Fruit fly (Drosophila melanogaster) whole organism, embryonic: ENCODE measurements around the gene CG32679.

Experiments used
- Atf6 ChIP-seq: fragments of 200-800 bp; sonication (Bioruptor generic); IDR thresholded peaks from 2 replicates; pipeline ENCODE4 v1.3.6; 2022; ENCODE audit warnings: missing biosample characterization, missing genetic modification characterization
- CG11696 ChIP-seq: fragments of 200-800 bp; sonication (Bioruptor generic); IDR thresholded peaks from 2 replicates; pipeline ENCODE4 v1.3.6; 2022; ENCODE audit warnings: missing biosample characterization, missing genetic modification characterization
- CG14710 ChIP-seq: fragments of 200-800 bp; sonication (Bioruptor generic); optimal IDR thresholded peaks from 3 replicates; lab custom pipeline; 2019; ENCODE audit warnings: missing biosample characterization, mild to moderate bottlenecking, missing genetic modification characterization, moderate library complexity
- CG15479 ChIP-seq: fragments of 200-800 bp; sonication (Bioruptor generic); optimal IDR thresholded peaks from 3 replicates; lab custom pipeline; 2019; ENCODE audit warnings: missing biosample characterization, mild to moderate bottlenecking, missing genetic modification characterization, moderate library complexity
- CG16863 ChIP-seq: fragments of 200-800 bp; sonication (Bioruptor generic); optimal IDR thresholded peaks from 3 replicates; lab custom pipeline; 2016; ENCODE audit warnings: missing biosample characterization, missing genetic modification characterization
- CG30403 ChIP-seq: fragments of 200-800 bp; sonication (Bioruptor generic); optimal IDR thresholded peaks from 3 replicates; lab custom pipeline; 2016; ENCODE audit warnings: missing biosample characterization, missing genetic modification characterization
- CG31224 ChIP-seq: fragments of 200-800 bp; sonication (Bioruptor generic); IDR thresholded peaks from 2 replicates; pipeline ENCODE4 v1.3.6; 2022; ENCODE audit warnings: missing biosample characterization, missing genetic modification characterization
- CG3163 ChIP-seq: fragments of 200-800 bp; sonication (Bioruptor generic); optimal IDR thresholded peaks from 3 replicates; lab custom pipeline; 2016; ENCODE audit warnings: missing biosample characterization, missing genetic modification characterization
- CG4424 ChIP-seq: fragments of 200-800 bp; sonication (Bioruptor generic); optimal IDR thresholded peaks from 3 replicates; lab custom pipeline; 2016; ENCODE audit warnings: missing biosample characterization, missing genetic modification characterization
- CG5245 ChIP-seq: fragments of 200-800 bp; sonication (Bioruptor generic); optimal IDR thresholded peaks from 3 replicates; lab custom pipeline; 2016; ENCODE audit warnings: missing biosample characterization, missing genetic modification characterization
- CG6254 ChIP-seq: fragments of 200-800 bp; sonication (Bioruptor generic); optimal IDR thresholded peaks from 3 replicates; lab custom pipeline; 2017; ENCODE audit warnings: mild to moderate bottlenecking, missing biosample characterization, missing genetic modification reagents, missing genetic modification characterization
- CG6765 ChIP-seq: fragments of 200-800 bp; sonication (Bioruptor generic); optimal IDR thresholded peaks from 3 replicates; lab custom pipeline; 2017; ENCODE audit warnings: missing biosample characterization, mild to moderate bottlenecking, missing genetic modification characterization
- CG7357 ChIP-seq: fragments of 200-800 bp; sonication (Bioruptor generic); IDR thresholded peaks from 3 replicates; pipeline ENCODE4 v1.3.6; 2022; ENCODE audit warnings: missing biosample characterization, missing genetic modification characterization
- CG8478 ChIP-seq: fragments of >200 bp; optimal IDR thresholded peaks from 2 replicates; lab custom pipeline; 2018
- CTCF ChIP-seq: fragments of 200-800 bp; sonication (Bioruptor generic); optimal IDR thresholded peaks from 2 replicates; lab custom pipeline; 2017; ENCODE audit warnings: missing biosample characterization, mild to moderate bottlenecking, missing genetic modification characterization, moderate library complexity
- D ChIP-seq, 2 experiments: fragments of 200-800 bp in 1 of 2; fragments of >200 bp in 1 of 2; sonication (Bioruptor generic) in 1 of 2; optimal IDR thresholded peaks; 2 replicates in 1 of 2; 3 replicates in 1 of 2; lab custom pipeline; 2017; ENCODE audit warnings: mild to moderate bottlenecking in 1 of 2, missing biosample characterization in 1 of 2, missing genetic modification characterization in 1 of 2, missing genetic modification reagents in 1 of 2
- Gsc ChIP-seq: fragments of 200-800 bp; sonication (Bioruptor generic); IDR thresholded peaks from 2 replicates; pipeline ENCODE4 v1.3.6; 2022; ENCODE audit warnings: missing biosample characterization, missing genetic modification characterization
- Gug ChIP-seq: fragments of 200-800 bp; sonication (Bioruptor generic); IDR thresholded peaks from 4 replicates; pipeline ENCODE4 v1.3.6; 2022; ENCODE audit warnings: missing biosample characterization, missing genetic modification characterization
- Hr3 ChIP-seq: fragments of 200-800 bp; sonication (Bioruptor generic); optimal IDR thresholded peaks from 3 replicates; lab custom pipeline; 2016; ENCODE audit warnings: missing biosample characterization, missing genetic modification characterization
- Meics ChIP-seq: fragments of 200-800 bp; sonication (Bioruptor generic); optimal IDR thresholded peaks from 2 replicates; lab custom pipeline; 2017; ENCODE audit warnings: missing biosample characterization, mild to moderate bottlenecking, missing genetic modification characterization
- Myb ChIP-seq: fragments of 200-800 bp; sonication (Bioruptor generic); optimal IDR thresholded peaks from 2 replicates; lab custom pipeline; 2016; ENCODE audit warnings: missing biosample characterization, missing genetic modification characterization
- NFAT ChIP-seq: fragments of 200-800 bp; sonication (Bioruptor generic); IDR thresholded peaks from 2 replicates; pipeline ENCODE4 v1.3.6; 2022; ENCODE audit warnings: missing biosample characterization, missing genetic modification characterization
- Oaz ChIP-seq: fragments of 200-800 bp; sonication (Bioruptor generic); IDR thresholded peaks from 2 replicates; pipeline ENCODE4 v1.3.6; 2022; ENCODE audit warnings: missing biosample characterization, missing genetic modification characterization
- Scr ChIP-seq: fragments of 200-800 bp; sonication (Bioruptor generic); IDR thresholded peaks from 2 replicates; pipeline ENCODE4 v1.3.6; 2022; ENCODE audit warnings: missing biosample characterization, missing genetic modification characterization; ENCODE audit not compliant: partially characterized antibody
- Stat92E ChIP-seq, 3 experiments: fragments of >200 bp in 2 of 3; fragments of 200-800 bp in 1 of 3; sonication (Bioruptor generic) in 1 of 3; optimal IDR thresholded peaks; 2 replicates each; lab custom pipeline; 2017 to 2019; ENCODE audit warnings: missing biosample characterization in 3 of 3, missing genetic modification characterization in 3 of 3, mild to moderate bottlenecking in 1 of 3, moderate library complexity in 1 of 3
- Usf ChIP-seq: fragments of 200-800 bp; sonication (Bioruptor generic); optimal IDR thresholded peaks from 2 replicates; lab custom pipeline; 2017; ENCODE audit warnings: missing genotype, missing biosample characterization, missing genetic modification characterization
- ac ChIP-seq: fragments of 200-800 bp; sonication (Bioruptor generic); optimal IDR thresholded peaks from 3 replicates; lab custom pipeline; 2017; ENCODE audit warnings: missing biosample characterization, mild to moderate bottlenecking, missing genetic modification characterization
- al ChIP-seq: fragments of 200-800 bp; sonication (Bioruptor generic); IDR thresholded peaks from 2 replicates; pipeline ENCODE4 v1.3.6; 2022; ENCODE audit warnings: missing biosample characterization, missing genetic modification characterization
- cad ChIP-seq: fragments of >200 bp; optimal IDR thresholded peaks from 2 replicates; lab custom pipeline; 2017; ENCODE audit warnings: missing biosample characterization, missing genetic modification characterization
- cato ChIP-seq: fragments of 200-800 bp; sonication (Bioruptor generic); optimal IDR thresholded peaks from 2 replicates; lab custom pipeline; 2016; ENCODE audit warnings: missing biosample characterization, missing genetic modification characterization, borderline replicate concordance
- chn ChIP-seq: fragments of 200-800 bp; sonication (Bioruptor generic); optimal IDR thresholded peaks from 2 replicates; lab custom pipeline; 2016; ENCODE audit warnings: missing biosample characterization, missing genetic modification characterization
- disco-r ChIP-seq: fragments of 200-800 bp; sonication (Bioruptor generic); optimal IDR thresholded peaks from 2 replicates; lab custom pipeline; 2016; ENCODE audit warnings: missing biosample characterization, missing genetic modification characterization
- dysf ChIP-seq: fragments of 200-800 bp; sonication (Bioruptor generic); IDR thresholded peaks from 3 replicates; pipeline ENCODE4 v1.3.6; 2022; ENCODE audit warnings: missing biosample characterization, missing genetic modification characterization
- en ChIP-seq: fragments of 200-800 bp; sonication (Bioruptor generic); optimal IDR thresholded peaks from 2 replicates; lab custom pipeline; 2016; ENCODE audit warnings: missing biosample characterization, missing genetic modification characterization
- gce ChIP-seq: fragments of 200-800 bp; sonication (Bioruptor generic); IDR thresholded peaks from 3 replicates; pipeline ENCODE4 v1.3.6; 2022; ENCODE audit warnings: missing biosample characterization, missing genetic modification characterization
- gem ChIP-seq: fragments of 200-800 bp; sonication (Bioruptor generic); optimal IDR thresholded peaks from 2 replicates; lab custom pipeline; 2019; ENCODE audit warnings: missing biosample characterization, mild to moderate bottlenecking, missing genetic modification characterization, moderate library complexity
- gro ChIP-seq: fragments of 200-800 bp; sonication (Bioruptor generic); optimal IDR thresholded peaks from 2 replicates; lab custom pipeline; 2016; ENCODE audit warnings: missing biosample characterization, missing genetic modification characterization
- hb ChIP-seq: fragments of 200-800 bp; sonication (Bioruptor generic); IDR thresholded peaks from 3 replicates; pipeline ENCODE4 v1.3.6; 2022; ENCODE audit warnings: missing biosample characterization, missing genetic modification characterization; ENCODE audit not compliant: partially characterized antibody
- insv ChIP-seq, 2 experiments: fragments of 200-800 bp; sonication (Bioruptor generic); optimal IDR thresholded peaks; 3 replicates each; lab custom pipeline; 2016 to 2018; ENCODE audit warnings: missing biosample characterization in 2 of 2, missing genetic modification characterization in 2 of 2
- maf-S ChIP-seq: fragments of 200-800 bp; sonication (Bioruptor generic); optimal IDR thresholded peaks from 2 replicates; lab custom pipeline; 2016; ENCODE audit warnings: missing biosample characterization, missing genetic modification characterization
- nau ChIP-seq: fragments of 200-800 bp; sonication (Bioruptor generic); optimal IDR thresholded peaks from 3 replicates; lab custom pipeline; 2017; ENCODE audit warnings: missing biosample characterization, mild to moderate bottlenecking, missing genetic modification characterization, missing genetic modification reagents
- nerfin-2 ChIP-seq: fragments of 200-800 bp; sonication (Bioruptor generic); IDR thresholded peaks from 2 replicates; pipeline ENCODE4 v1.3.6; 2022; ENCODE audit warnings: missing biosample characterization, missing genetic modification characterization; ENCODE audit not compliant: partially characterized antibody
- nom ChIP-seq: fragments of 200-800 bp; sonication (Bioruptor generic); optimal IDR thresholded peaks from 2 replicates; lab custom pipeline; 2017; ENCODE audit warnings: missing biosample characterization, missing genetic modification characterization, mild to moderate bottlenecking, moderate library complexity, missing genetic modification reagents
- pfk ChIP-seq: fragments of 200-800 bp; sonication (Bioruptor generic); optimal IDR thresholded peaks from 2 replicates; lab custom pipeline; 2018; ENCODE audit warnings: missing biosample characterization, mild to moderate bottlenecking, missing genetic modification characterization, moderate library complexity
- pum ChIP-seq: fragments of 200-800 bp; sonication (Bioruptor generic); optimal IDR thresholded peaks from 2 replicates; lab custom pipeline; 2016; ENCODE audit warnings: missing biosample characterization, missing genetic modification characterization
- scrt ChIP-seq: fragments of 200-800 bp; sonication (Bioruptor generic); optimal IDR thresholded peaks from 2 replicates; lab custom pipeline; 2018; ENCODE audit warnings: missing biosample characterization, mild to moderate bottlenecking, missing genetic modification characterization, moderate library complexity
- trem ChIP-seq: fragments of 200-800 bp; optimal IDR thresholded peaks from 3 replicates; lab custom pipeline; 2019; ENCODE audit warnings: missing biosample characterization, mild to moderate bottlenecking, missing genetic modification characterization, moderate library complexity
- tup ChIP-seq: fragments of 200-800 bp; sonication (Bioruptor generic); optimal IDR thresholded peaks from 2 replicates; lab custom pipeline; 2016; ENCODE audit warnings: missing biosample characterization, mild to moderate bottlenecking, missing genetic modification characterization, moderate library complexity
- unc-4 ChIP-seq: fragments of 200-800 bp; sonication (Bioruptor generic); IDR thresholded peaks from 2 replicates; pipeline ENCODE4 v1.3.6; 2022; ENCODE audit warnings: missing biosample characterization, missing genetic modification characterization; ENCODE audit not compliant: partially characterized antibody
- usp ChIP-seq: fragments of >200 bp; optimal IDR thresholded peaks from 2 replicates; lab custom pipeline; 2017; ENCODE audit warnings: missing biosample characterization, missing genetic modification characterization

Gene CG32679

dm6 chrX:10365748-10366415 lies 1.4 kb downstream of the CG32679 start (continued):
- TF ChIP-seq CG14710 = no peak
- peak; percentile 65 for TF ChIP-seq Myb (GFP tag; lab: Kevin White, UChicago)
- peak; percentile 6 for TF ChIP-seq ac (GFP tag; lab: Kevin White, UChicago)
- peak; percentile 56 for TF ChIP-seq D (optimal IDR thresholded peaks at IDR 0.05; lab: Kevin White, UChicago)
- TF ChIP-seq D (GFP tag; optimal IDR thresholded peaks at IDR 0.05; lab: Kevin White, UChicago) = no peak
- no peak for TF ChIP-seq Oaz (GFP tag; lab: Robert Waterston, UW)
- TF ChIP-seq NFAT (GFP tag; lab: Robert Waterston, UW) = no peak
- peak; percentile 56 for TF ChIP-seq nom (GFP tag; lab: Kevin White, UChicago)
- TF ChIP-seq CTCF (GFP tag; lab: Kevin White, UChicago) = no peak
- no peak for TF ChIP-seq Gsc
- TF ChIP-seq scrt (GFP tag; lab: Kevin White, UChicago) = no peak
- TF ChIP-seq pfk (GFP tag; lab: Kevin White, UChicago) = no peak
- peak; percentile 33 for TF ChIP-seq gro (GFP tag; lab: Kevin White, UChicago)
- no peak for TF ChIP-seq dysf
- TF ChIP-seq Stat92E (GFP tag; optimal IDR thresholded peaks at IDR 0.05; lab: Kevin White, UChicago) = peak in 1 of 3 experiments; percentile 31
- no peak for TF ChIP-seq maf-S
- TF ChIP-seq chn (GFP tag; lab: Kevin White, UChicago) = no peak
- peak; percentile 41 for TF ChIP-seq CG15479
- TF ChIP-seq usp (GFP tag; lab: Kevin White, UChicago) = no peak
- peak; percentile 36 for TF ChIP-seq CG6765 (GFP tag; lab: Kevin White, UChicago)
- no peak for TF ChIP-seq Usf (GFP tag; lab: Kevin White, UChicago)
- 0 out of 3 replicates have a peak, but pooled peaks have one; percentile 21 for TF ChIP-seq gce (GFP tag; lab: Robert Waterston, UW)
- no peak for TF ChIP-seq Hr3 (GFP tag; lab: Kevin White, UChicago)
- TF ChIP-seq Scr (GFP tag; lab: Robert Waterston, UW) = peak; percentile 89
- peak; percentile 96 for TF ChIP-seq hb (GFP tag; lab: Robert Waterston, UW)
- TF ChIP-seq disco-r (GFP tag; lab: Kevin White, UChicago) = no peak
- peak; percentile 34 for TF ChIP-seq gem (tag; lab: Kevin White, UChicago)
- TF ChIP-seq Meics (GFP tag; lab: Kevin White, UChicago) = no peak
- no peak for TF ChIP-seq CG3163 (GFP tag; lab: Kevin White, UChicago)
- TF ChIP-seq CG6254 = no peak
- TF ChIP-seq CG8478 (lab: Kevin White, UChicago) = peak; percentile 94
- TF ChIP-seq CG11696 = no peak
- no peak for TF ChIP-seq CG16863 (GFP tag; lab: Kevin White, UChicago)
- no peak for TF ChIP-seq CG30403
- TF ChIP-seq CG31224 (GFP tag; lab: Robert Waterston, UW) = no peak
- TF ChIP-seq nerfin-2 = peak; percentile 95
- TF ChIP-seq nau = no peak
- TF ChIP-seq al (GFP tag; lab: Robert Waterston, UW) = no peak
- TF ChIP-seq unc-4 = peak; percentile 90
- TF ChIP-seq CG5245 (GFP tag; lab: Kevin White, UChicago) = no peak
- no peak for TF ChIP-seq en (GFP tag; lab: Kevin White, UChicago)
- peak; percentile 84 to 98 for TF ChIP-seq insv (GFP tag; optimal IDR thresholded peaks at IDR 0.05; lab: Kevin White, UChicago)
- no peak for TF ChIP-seq cato (GFP tag; lab: Kevin White, UChicago)
- peak; percentile 18; the same call in 1 of the 2 replicates for TF ChIP-seq Atf6 (GFP tag; lab: Robert Waterston, UW)
- TF ChIP-seq tup (GFP tag; lab: Kevin White, UChicago) = no peak
- no peak for TF ChIP-seq Gug (GFP tag; lab: Robert Waterston, UW)
- TF ChIP-seq cad (GFP tag; lab: Kevin White, UChicago) = no peak
- TF ChIP-seq CG7357 (GFP tag; lab: Robert Waterston, UW) = no peak
- peak; percentile 27 for TF ChIP-seq trem (tag; lab: Kevin White, UChicago)
- TF ChIP-seq pum (GFP tag; lab: Kevin White, UChicago) = no peak
- TF ChIP-seq CG4424 (GFP tag; lab: Kevin White, UChicago) = no peak
